Worm (Caenorhabditis elegans) whole organism, L1 larva: Measurements from ENCODE around the gene F09B9.4.

Experiments used
- C34B4.2 ChIP-seq: sonication (generic microtip); optimal IDR thresholded peaks from 2 replicates; lab custom pipeline; 2017; ENCODE audit warnings: mild to moderate bottlenecking, missing genetic modification characterization, missing compliant biosample characterization
- Y116A8C.19 ChIP-seq: sonication (generic microtip); optimal IDR thresholded peaks from 2 replicates; lab custom pipeline; 2016; ENCODE audit warnings: missing compliant biosample characterization, missing genetic modification characterization, borderline replicate concordance
- ama-1 ChIP-seq: fragments of 150-350 bp; optimal IDR thresholded peaks from 2 replicates; lab custom pipeline; 2014
- blmp-1 ChIP-seq: fragments of 150-350 bp; optimal IDR thresholded peaks from 2 replicates; lab custom pipeline; 2014; ENCODE audit warnings: missing biosample characterization, missing genetic modification characterization
- ceh-88 ChIP-seq: fragments of 200-800 bp; sonication (Bioruptor generic); IDR thresholded peaks from 2 replicates; pipeline ENCODE4 v1.3.6; 2022; ENCODE audit warnings: missing genetic modification characterization, missing compliant biosample characterization
- ceh-90 ChIP-seq: sonication (generic microtip); optimal IDR thresholded peaks from 2 replicates; lab custom pipeline; 2016; ENCODE audit warnings: missing genetic modification characterization, missing compliant biosample characterization
- ces-1 ChIP-seq: fragments of 150-350 bp; optimal IDR thresholded peaks from 2 replicates; lab custom pipeline; 2014; ENCODE audit warnings: missing biosample characterization, missing genetic modification reagents, missing genetic modification characterization
- dsc-1 ChIP-seq: sonication (generic microtip); optimal IDR thresholded peaks from 2 replicates; lab custom pipeline; 2016; ENCODE audit warnings: mild to moderate bottlenecking, missing genetic modification characterization, missing compliant biosample characterization
- efl-1 ChIP-seq, 4 experiments: fragments of 150-350 bp; optimal IDR thresholded peaks in 3 of 4; peaks in 1 of 4; 1 replicate in 1 of 4; 2 replicates in 3 of 4; lab custom pipeline; 2014; ENCODE audit warnings: missing biosample characterization in 2 of 4, missing genetic modification characterization in 2 of 4, missing genetic modification reagents in 2 of 4
- egl-13 ChIP-seq: sonication (generic microtip); optimal IDR thresholded peaks from 2 replicates; lab custom pipeline; 2016; ENCODE audit warnings: missing genotype, missing genetic modification reagents, missing genetic modification characterization, missing compliant biosample characterization
- egl-27 ChIP-seq, 2 experiments: fragments of 150-350 bp in 1 of 2; sonication (generic microtip); optimal IDR thresholded peaks; 3 replicates each; lab custom pipeline; 2017 to 2018; ENCODE audit warnings: missing biosample characterization in 2 of 2, missing genetic modification characterization in 2 of 2, missing genetic modification reagents in 2 of 2
- elt-3 ChIP-seq, 6 experiments: fragments of 150-350 bp in 1 of 6; sonication (generic microtip); optimal IDR thresholded peaks; 2 replicates each; lab custom pipeline; 2017 to 2018; ENCODE audit warnings: missing biosample characterization in 6 of 6, missing genetic modification characterization in 6 of 6, inconsistent platforms in 1 of 6
- fkh-10 ChIP-seq: sonication (generic microtip); optimal IDR thresholded peaks from 2 replicates; lab custom pipeline; 2017; ENCODE audit warnings: missing biosample characterization, missing genetic modification reagents, missing genetic modification characterization
- grh-1 ChIP-seq: fragments of 200-800 bp; sonication (Bioruptor generic); IDR thresholded peaks from 2 replicates; pipeline ENCODE4 v1.3.6; 2022; ENCODE audit warnings: missing genetic modification reagents, missing genetic modification characterization, missing compliant biosample characterization
- hlh-4 ChIP-seq: sonication (generic microtip); optimal IDR thresholded peaks from 2 replicates; lab custom pipeline; 2016; ENCODE audit warnings: mild to moderate bottlenecking, missing genetic modification characterization, missing compliant biosample characterization
- lin-14 ChIP-seq: fragments of 200-800 bp; sonication (Bioruptor generic); optimal IDR thresholded peaks from 2 replicates; lab custom pipeline; 2018; ENCODE audit warnings: mild to moderate bottlenecking, missing genetic modification characterization, moderate library complexity, missing compliant biosample characterization
- lin-15B ChIP-seq: fragments of 150-350 bp; sonication (generic microtip); optimal IDR thresholded peaks from 3 replicates; lab custom pipeline; 2014; ENCODE audit warnings: missing biosample characterization, missing genetic modification characterization
- lin-35 ChIP-seq, 2 experiments: fragments of 150-350 bp; optimal IDR thresholded peaks; 2 replicates each; lab custom pipeline; 2014; ENCODE audit warnings: missing biosample characterization in 2 of 2, missing genetic modification characterization in 2 of 2, missing genetic modification reagents in 2 of 2
- lin-39 ChIP-seq: fragments of 150-350 bp; optimal IDR thresholded peaks from 2 replicates; lab custom pipeline; 2014; ENCODE audit warnings: missing biosample characterization, missing genetic modification reagents, missing genetic modification characterization
- lir-3 ChIP-seq: sonication (generic microtip); optimal IDR thresholded peaks from 2 replicates; lab custom pipeline; 2016; ENCODE audit warnings: mild to moderate bottlenecking, missing genetic modification characterization, moderate library complexity, missing compliant biosample characterization; ENCODE audit not compliant: poor library complexity
- lsy-2 ChIP-seq, 2 experiments: fragments of 150-350 bp; optimal IDR thresholded peaks; 2 replicates each; lab custom pipeline; 2014; ENCODE audit warnings: missing biosample characterization in 2 of 2, missing genetic modification characterization in 2 of 2
- mdl-1 ChIP-seq, 2 experiments: fragments of 150-350 bp; optimal IDR thresholded peaks; 2 replicates each; lab custom pipeline; 2014 to 2017; ENCODE audit warnings: missing biosample characterization in 2 of 2, missing genetic modification characterization in 2 of 2, inconsistent platforms in 1 of 2
- mef-2 ChIP-seq: fragments of 150-350 bp; optimal IDR thresholded peaks from 2 replicates; lab custom pipeline; 2014; ENCODE audit warnings: missing biosample characterization, missing genetic modification characterization
- mep-1 ChIP-seq: fragments of 150-350 bp; optimal IDR thresholded peaks from 2 replicates; lab custom pipeline; 2014; ENCODE audit warnings: missing biosample characterization, missing genetic modification characterization
- nhr-20 ChIP-seq: sonication (generic microtip); optimal IDR thresholded peaks from 2 replicates; lab custom pipeline; 2016; ENCODE audit warnings: mild to moderate bottlenecking, missing genetic modification characterization, missing compliant biosample characterization
- nhr-28 ChIP-seq: fragments of 150-350 bp; optimal IDR thresholded peaks from 2 replicates; lab custom pipeline; 2014; ENCODE audit warnings: missing biosample characterization, missing genetic modification characterization
- nhr-47 ChIP-seq: sonication (generic microtip); optimal IDR thresholded peaks from 2 replicates; lab custom pipeline; 2016; ENCODE audit warnings: mild to moderate bottlenecking, missing genetic modification characterization, moderate library complexity, missing compliant biosample characterization
- nhr-71 ChIP-seq: sonication (generic microtip); optimal IDR thresholded peaks from 2 replicates; lab custom pipeline; 2016; ENCODE audit warnings: mild to moderate bottlenecking, missing genetic modification characterization, moderate library complexity, missing compliant biosample characterization
- nhr-85 ChIP-seq: sonication (generic microtip); peaks from one replicate; lab custom pipeline; 2016; ENCODE audit warnings: missing genetic modification characterization, inconsistent platforms, missing compliant biosample characterization
- nhr-90 ChIP-seq: sonication (generic microtip); optimal IDR thresholded peaks from 2 replicates; lab custom pipeline; 2016; ENCODE audit warnings: mild to moderate bottlenecking, missing genetic modification characterization, missing compliant biosample characterization; ENCODE audit not compliant: poor library complexity
- pag-3 ChIP-seq: sonication (generic microtip); optimal IDR thresholded peaks from 2 replicates; lab custom pipeline; 2017; ENCODE audit warnings: missing genetic modification characterization, mild to moderate bottlenecking, missing compliant biosample characterization, antibody characterized with exemption, borderline replicate concordance; ENCODE audit not compliant: insufficient read depth
- pqm-1 ChIP-seq: sonication (generic microtip); optimal IDR thresholded peaks from 3 replicates; lab custom pipeline; 2017; ENCODE audit warnings: missing biosample characterization, missing genetic modification characterization
- rnt-1 ChIP-seq: sonication (generic microtip); optimal IDR thresholded peaks from 2 replicates; lab custom pipeline; 2016; ENCODE audit warnings: mild to moderate bottlenecking, missing genetic modification characterization, moderate library complexity, missing compliant biosample characterization
- skn-1 ChIP-seq: fragments of 150-350 bp; optimal IDR thresholded peaks from 2 replicates; lab custom pipeline; 2014; ENCODE audit warnings: missing biosample characterization, missing genetic modification characterization
- snu-23 ChIP-seq: sonication (generic microtip); optimal IDR thresholded peaks from 2 replicates; lab custom pipeline; 2016; ENCODE audit warnings: missing genetic modification characterization, missing compliant biosample characterization
- sptf-1 ChIP-seq: fragments of 150-350 bp; optimal IDR thresholded peaks from 2 replicates; lab custom pipeline; 2014; ENCODE audit warnings: missing biosample characterization, missing genetic modification characterization
- swsn-7 ChIP-seq: sonication (generic microtip); optimal IDR thresholded peaks from 2 replicates; lab custom pipeline; 2016; ENCODE audit warnings: missing genetic modification characterization, missing compliant biosample characterization
- tlp-1 ChIP-seq: fragments of 150-350 bp; optimal IDR thresholded peaks from 2 replicates; lab custom pipeline; 2014; ENCODE audit warnings: missing biosample characterization, missing genetic modification characterization
- unc-98 ChIP-seq: fragments of 200-800 bp; sonication (Bioruptor generic); IDR thresholded peaks from 2 replicates; pipeline ENCODE4 v1.3.6; 2022; ENCODE audit warnings: missing genetic modification characterization, missing compliant biosample characterization
- xbp-1 ChIP-seq: sonication (generic microtip); optimal IDR thresholded peaks from 2 replicates; lab custom pipeline; 2016; ENCODE audit warnings: missing genetic modification characterization, missing compliant biosample characterization
- zag-1 ChIP-seq: fragments of 150-350 bp; optimal IDR thresholded peaks from 2 replicates; lab custom pipeline; 2014; ENCODE audit warnings: missing biosample characterization, missing genetic modification characterization
- zip-4 ChIP-seq: fragments of 200-800 bp; sonication (Bioruptor generic); optimal IDR thresholded peaks from 2 replicates; lab custom pipeline; 2018; ENCODE audit warnings: mild to moderate bottlenecking, missing genetic modification characterization, moderate library complexity, missing compliant biosample characterization
- ztf-11 ChIP-seq, 2 experiments: sonication (generic microtip); optimal IDR thresholded peaks; 2 replicates each; lab custom pipeline; 2016 to 2017; ENCODE audit warnings: missing genetic modification characterization in 2 of 2, missing biosample characterization in 1 of 2, missing compliant biosample characterization in 1 of 2

F09B9.4 gene

ce11 chrX:10188493-10188895 is 28.1 kb downstream of the F09B9.4 start (continued):
- TF ChIP-seq lin-39 (tag; lab: Kevin White, UChicago): no peak

ce11 chrX:10189244-10189643 is 28.8 kb downstream of the F09B9.4 start:
- TF ChIP-seq nhr-85: peak; percentile 60
- TF ChIP-seq nhr-28 (tag; lab: Kevin White, UChicago): no peak
- no peak for TF ChIP-seq lin-15B
- peak; percentile 27 for TF ChIP-seq blmp-1 (tag; lab: Kevin White, UChicago)
- TF ChIP-seq rnt-1 (tag; lab: Kevin White, UChicago): no peak
- peak in 1 of 6 experiments; percentile 38 for TF ChIP-seq elt-3 (tag; optimal IDR thresholded peaks at IDR 0.05; lab: Kevin White, UChicago)
- no peak for TF ChIP-seq mdl-1 (tag; optimal IDR thresholded peaks at IDR 0.05; lab: Kevin White, UChicago)
- TF ChIP-seq efl-1 (optimal IDR thresholded peaks at IDR 0.05; lab: Kevin White, UChicago): no peak
- TF ChIP-seq efl-1 (GFP tag; optimal IDR thresholded peaks at IDR 0.05 in 1 of 2; lab: Kevin White, UChicago): peak in 1 of 2 experiments; percentile 62
- peak; percentile 76 for TF ChIP-seq grh-1 (GFP tag; lab: Robert Waterston, UW)
- peak; percentile 14 for TF ChIP-seq lin-14 (GFP tag; lab: Kevin White, UChicago)
- TF ChIP-seq, all 84 proteins: peak for 6

- TF ChIP-seq blmp-1 (tag; lab: Kevin White, UChicago): peak; percentile 53
- TF ChIP-seq lsy-2 (tag; optimal IDR thresholded peaks at IDR 0.05; lab: Kevin White, UChicago): peak in 1 of 2 experiments; percentile 1
- TF ChIP-seq unc-98 (GFP tag; lab: Robert Waterston, UW): no peak
- no peak for TF ChIP-seq zag-1 (tag; lab: Kevin White, UChicago)
- TF ChIP-seq lin-14 (GFP tag; lab: Kevin White, UChicago): peak; percentile 59
These were observed 29.4 kb downstream of the F09B9.4 start for ce11 chrX:10189805-10190204.

ce11 chrX:10194327-10195096 is 34.1 kb downstream of the F09B9.4 start, which contains the start of gene myrf-2:
TSS of gene myrf-2 (minus strand) at chrX:10194377.
- TF ChIP-seq ztf-11 (tag; optimal IDR thresholded peaks at IDR 0.05; lab: Kevin White, UChicago) (no peak), mef-2 (tag; lab: Kevin White, UChicago) (no peak), ceh-90 (tag; lab: Kevin White, UChicago) (no peak), zip-4 (peak; percentile 63), grh-1 (GFP tag; lab: Robert Waterston, UW) (peak; percentile 91), lin-35 (GFP tag; optimal IDR thresholded peaks at IDR 0.05; lab: Kevin White, UChicago) (no peak), mep-1 (tag; lab: Kevin White, UChicago) (peak; percentile 47), C34B4.2 (tag; lab: Kevin White, UChicago) (no peak), swsn-7 (peak; percentile 1), tlp-1 (tag; lab: Kevin White, UChicago) (no peak), hlh-4 (tag; lab: Kevin White, UChicago) (no peak), pqm-1 (tag; lab: Kevin White, UChicago) (no peak), Y116A8C.19 (tag; lab: Kevin White, UChicago) (no peak), lin-14 (GFP tag; lab: Kevin White, UChicago) (peak; percentile 89), fkh-10 (GFP tag; lab: Kevin White, UChicago) (no peak), egl-27 (tag; optimal IDR thresholded peaks at IDR 0.05; lab: Kevin White, UChicago) (no peak), lsy-2 (tag; optimal IDR thresholded peaks at IDR 0.05; lab: Kevin White, UChicago) (peak in 1 of 2 experiments; percentile 20), xbp-1 (tag; lab: Kevin White, UChicago) (peak; percentile 33), ceh-88 (GFP tag; lab: Robert Waterston, UW) (no peak), nhr-90 (tag; lab: Kevin White, UChicago) (peak; percentile 19), nhr-85 (peak; percentile 90), nhr-47 (no peak), nhr-71 (peak; percentile 36), pag-3 (tag; lab: Kevin White, UChicago) (peak; percentile 87), sptf-1 (no peak), dsc-1 (tag; lab: Kevin White, UChicago) (no peak), elt-3 (tag; optimal IDR thresholded peaks at IDR 0.05; lab: Kevin White, UChicago) (peak in 2 of 6 experiments; percentile 30 to 58), ama-1 (lab: Kevin White, UChicago) (no peak), ces-1 (GFP tag; lab: Kevin White, UChicago) (no peak), unc-98 (GFP tag; lab: Robert Waterston, UW) (no peak), skn-1 (tag; lab: Kevin White, UChicago) (no peak), lir-3 (tag; lab: Kevin White, UChicago) (no peak), blmp-1 (tag; lab: Kevin White, UChicago) (peak; percentile 89), nhr-20 (tag; lab: Kevin White, UChicago) (peak; percentile 59), snu-23 (GFP tag; lab: Kevin White, UChicago) (peak; percentile 47), egl-13 (tag; lab: Kevin White, UChicago) (no peak)
